Worm (Caenorhabditis elegans): ENCODE data around the gene C34C12.2.
A peak's percentile ranks its signal among the peaks of the same experiment; 100 is the strongest.

C34C12.2 gene

ce11 chrIII:3405535-3405934, 48.1 kb upstream of the C34C12.2 start, which contains the start of gene golg-4:
Gene golg-4, plus strand, starts transcription at chrIII:3405568.
- TF ChIP-seq ama-1 (optimal IDR thresholded peaks at IDR 0.05) (peak; percentile 54), lin-39 (tag; optimal IDR thresholded peaks at IDR 0.05) (no peak)

- TF ChIP-seq tbx-2 (tag; optimal IDR thresholded peaks at IDR 0.05) (no peak), unc-62 (GFP tag; optimal IDR thresholded peaks at IDR 0.05) (no peak), snpc-4 (tag; optimal IDR thresholded peaks at IDR 0.05) (no peak), aly-2 (tag; optimal IDR thresholded peaks at IDR 0.05) (no peak), ZK546.5 (tag; optimal IDR thresholded peaks at IDR 0.05) (no peak), ama-1 (optimal IDR thresholded peaks at IDR 0.05) (no peak), mml-1 (tag; optimal IDR thresholded peaks at IDR 0.05) (no peak), skn-1 (tag; optimal IDR thresholded peaks at IDR 0.05) (no peak), egl-5 (tag; optimal IDR thresholded peaks at IDR 0.05) (no peak), nhr-11 (tag; optimal IDR thresholded peaks at IDR 0.05) (no peak), unc-39 (tag; optimal IDR thresholded peaks at IDR 0.05) (no peak)
These were observed 40.1 kb upstream of the C34C12.2 start for ce11 chrIII:3413437-3413836.

- TF ChIP-seq nhr-28 (tag; optimal IDR thresholded peaks at IDR 0.05) (no peak), unc-62 (GFP tag; optimal IDR thresholded peaks at IDR 0.05) (no peak), elt-1 (tag; optimal IDR thresholded peaks at IDR 0.05) (no peak), nhr-23 (tag; optimal IDR thresholded peaks at IDR 0.05) (no peak), nhr-11 (tag; optimal IDR thresholded peaks at IDR 0.05) (no peak), ztf-4 (tag; optimal IDR thresholded peaks at IDR 0.05) (no peak), nhr-43 (tag; optimal IDR thresholded peaks at IDR 0.05; ENCODE audit: poor library complexity, severe bottlenecking) (no peak), sea-2 (GFP tag; optimal IDR thresholded peaks at IDR 0.05) (no peak), daf-12 (tag; optimal IDR thresholded peaks at IDR 0.05) (no peak), nhr-12 (tag; optimal IDR thresholded peaks at IDR 0.05) (no peak), pqm-1 (tag; optimal IDR thresholded peaks at IDR 0.05) (no peak)
These were observed 39.2 kb upstream of the C34C12.2 start for ce11 chrIII:3414412-3414811.

- TF ChIP-seq unc-62 (GFP tag; optimal IDR thresholded peaks at IDR 0.05) = no peak
- no peak for TF ChIP-seq ceh-82 (tag; optimal IDR thresholded peaks at IDR 0.05)
- TF ChIP-seq nfya-1 (tag; optimal IDR thresholded peaks at IDR 0.05; ENCODE audit: insufficient read depth) = peak; percentile 87
These were observed 36.1 kb upstream of the C34C12.2 start for ce11 chrIII:3417453-3417852.

- TF ChIP-seq nfya-1 (tag; optimal IDR thresholded peaks at IDR 0.05; ENCODE audit: insufficient read depth) (peak; percentile 97), ceh-28 (tag; optimal IDR thresholded peaks at IDR 0.05) (no peak)
These were observed 34.7 kb upstream of the C34C12.2 start for ce11 chrIII:3418906-3419305.

- TF ChIP-seq tbx-2 (tag; optimal IDR thresholded peaks at IDR 0.05) = no peak
These were observed 29.7 kb upstream of the C34C12.2 start for ce11 chrIII:3423924-3424323.

ce11 chrIII:3425438-3425837, 28.1 kb upstream of the C34C12.2 start, which contains the start of gene metl-18:
Gene metl-18, plus strand, starts transcription at chrIII:3425738.
- TF ChIP-seq nfya-1 (tag; optimal IDR thresholded peaks at IDR 0.05; ENCODE audit: insufficient read depth) = no peak
- TF ChIP-seq egl-27 (tag; optimal IDR thresholded peaks at IDR 0.05) = no peak
- no peak for TF ChIP-seq fkh-2 (tag; optimal IDR thresholded peaks at IDR 0.05)
- TF ChIP-seq ZK546.5 (tag; optimal IDR thresholded peaks at IDR 0.05) = no peak
- TF ChIP-seq nhr-11 (tag; optimal IDR thresholded peaks at IDR 0.05) = no peak
- TF ChIP-seq lin-39 (tag; optimal IDR thresholded peaks at IDR 0.05) = no peak
- TF ChIP-seq jun-1 (tag; optimal IDR thresholded peaks at IDR 0.05) = no peak
- TF ChIP-seq nhr-43 (tag; optimal IDR thresholded peaks at IDR 0.05; ENCODE audit: poor library complexity, severe bottlenecking) = no peak
- no peak for TF ChIP-seq elt-3 (tag; optimal IDR thresholded peaks at IDR 0.05)
- no peak for TF ChIP-seq ceh-9 (tag; optimal IDR thresholded peaks at IDR 0.05)
- TF ChIP-seq sea-2 (GFP tag; optimal IDR thresholded peaks at IDR 0.05) = no peak
- TF ChIP-seq ztf-11 (tag; optimal IDR thresholded peaks at IDR 0.05) = no peak
- no peak for TF ChIP-seq elt-2 (tag; optimal IDR thresholded peaks at IDR 0.05)
- TF ChIP-seq nhr-67 (tag; optimal IDR thresholded peaks at IDR 0.05) = no peak
- no peak for TF ChIP-seq fkh-10 (GFP tag; optimal IDR thresholded peaks at IDR 0.05)
- no peak for TF ChIP-seq R02D3.7 (tag; optimal IDR thresholded peaks at IDR 0.05)
- TF ChIP-seq snpc-4 (tag; optimal IDR thresholded peaks at IDR 0.05) = no peak
- no peak for TF ChIP-seq lsy-12 (tag; optimal IDR thresholded peaks at IDR 0.05)

Measured in whole organism, L3 larva.